Fruit fly (Drosophila melanogaster): Measurements from ENCODE around the gene mid.

Gene mid

DNA sequence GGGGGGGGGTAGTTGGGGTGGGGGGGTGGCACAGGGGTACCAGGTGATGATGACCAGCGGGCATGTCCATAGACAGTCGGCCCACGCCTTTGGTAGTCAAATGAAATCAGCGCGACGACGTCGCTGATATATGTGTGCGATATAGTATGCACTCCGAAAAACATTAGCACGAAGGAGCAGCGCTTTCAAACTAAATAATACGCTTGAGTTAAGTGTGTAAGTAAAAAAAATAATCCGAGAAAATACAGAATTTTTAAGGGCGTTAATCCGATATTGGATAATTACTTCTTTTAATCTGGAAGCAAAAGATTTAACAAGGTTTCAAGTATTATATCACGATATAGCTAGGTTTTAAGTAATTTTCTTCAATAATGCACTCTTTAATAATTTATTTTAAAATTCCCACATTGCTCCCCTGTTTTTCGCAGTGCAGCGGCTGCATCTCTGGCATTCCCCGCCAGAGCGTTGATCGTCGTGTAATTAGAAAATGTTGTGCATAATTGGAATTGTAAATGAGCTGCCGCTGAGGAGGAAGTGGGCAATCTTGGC lies 33.4 kb downstream of the mid start (continued):
- TF ChIP-seq nmo (GFP tag; optimal IDR thresholded peaks at IDR 0.05) (peak; percentile 10), CG11504 (tag; optimal IDR thresholded peaks at IDR 0.05) (peak; percentile 49), Ptx1 (GFP tag; IDR thresholded peaks at IDR 0.05) (0 out of 2 replicates have a peak, but pooled peaks have one; percentile 17), H2.0 (GFP tag; IDR thresholded peaks at IDR 0.05) (no peak), CG2712 (tag; optimal IDR thresholded peaks at IDR 0.05) (peak; percentile 32), Opbp (GFP tag; IDR thresholded peaks at IDR 0.05; ENCODE audit: partially characterized antibody) (no peak), bbx (GFP tag; IDR thresholded peaks at IDR 0.05; ENCODE audit: partially characterized antibody) (no peak), Xrp1 (GFP tag; IDR thresholded peaks at IDR 0.05) (0 out of 2 replicates have a peak, but pooled peaks have one; percentile 31), CG10959 (GFP tag; IDR thresholded peaks at IDR 0.05) (no peak), Sox102F (GFP tag; optimal IDR thresholded peaks at IDR 0.05) (peak; percentile 28), PHDP (tag; optimal IDR thresholded peaks at IDR 0.05) (no peak), Ssrp (tag; optimal IDR thresholded peaks at IDR 0.05) (peak; percentile 7), ara (GFP tag; IDR thresholded peaks at IDR 0.05) (0 out of 2 replicates have a peak, but pooled peaks have one; percentile 18)

DNA sequence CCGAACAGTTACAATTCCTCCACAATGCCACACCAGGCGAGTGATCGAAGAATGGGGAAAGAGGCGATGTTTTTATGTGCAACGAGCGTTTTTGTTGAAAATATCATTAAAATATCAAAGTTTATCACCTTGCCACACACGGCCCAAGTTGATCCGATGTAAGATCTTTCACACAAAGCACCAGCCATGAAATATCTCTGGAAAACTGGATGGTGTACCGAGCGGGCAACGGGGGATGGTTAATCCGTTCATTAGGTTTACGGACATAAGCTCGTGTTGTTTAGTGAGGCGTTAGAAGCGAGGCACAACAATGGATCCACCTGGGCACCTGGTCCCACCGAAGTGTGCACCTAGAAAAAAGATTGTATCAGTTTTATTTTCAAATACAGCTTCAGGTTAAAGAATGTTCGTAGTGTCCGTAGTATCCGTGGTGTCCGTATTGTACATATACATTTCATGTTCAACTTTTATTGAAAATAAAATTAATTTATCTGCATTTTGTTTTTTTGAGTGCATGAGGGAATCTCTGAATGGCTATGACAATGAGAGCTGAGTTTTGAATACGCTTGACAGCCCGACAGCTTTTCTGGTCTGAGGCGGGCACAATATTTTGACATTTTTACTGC lies 35.1 kb downstream of the mid start:
- peak; percentile 16 for TF ChIP-seq sd (tag; optimal IDR thresholded peaks at IDR 0.05)
- no peak for TF ChIP-seq tll (GFP tag; optimal IDR thresholded peaks at IDR 0.05)
- TF ChIP-seq insv (GFP tag; optimal IDR thresholded peaks at IDR 0.05), result no peak
- TF ChIP-seq CG12744 (GFP tag; optimal IDR thresholded peaks at IDR 0.05), result no peak
- no peak for TF ChIP-seq sr (GFP tag; IDR thresholded peaks at IDR 0.05)
- peak; percentile 56 for TF ChIP-seq fd96Cb (tag; optimal IDR thresholded peaks at IDR 0.05)
- TF ChIP-seq cato (GFP tag; optimal IDR thresholded peaks at IDR 0.05; ENCODE audit: borderline replicate concordance), result no peak
- TF ChIP-seq B-H1 (GFP tag; IDR thresholded peaks at IDR 0.05), result no peak
- peak; percentile 49 for TF ChIP-seq CG18599 (GFP tag; optimal IDR thresholded peaks at IDR 0.05)
- TF ChIP-seq CG31388 (GFP tag; optimal IDR thresholded peaks at IDR 0.05), result no peak
- peak; percentile 16 for TF ChIP-seq slou (GFP tag; optimal IDR thresholded peaks at IDR 0.05)
- TF ChIP-seq emc (GFP tag; optimal IDR thresholded peaks at IDR 0.05), result no peak
- peak; percentile 62 for TF ChIP-seq Oli (tag; optimal IDR thresholded peaks at IDR 0.05)
- peak; percentile 80 for TF ChIP-seq gem (tag; optimal IDR thresholded peaks at IDR 0.05)
- no peak for TF ChIP-seq CG11398 (GFP tag; optimal IDR thresholded peaks at IDR 0.05)
- TF ChIP-seq slbo (GFP tag; IDR thresholded peaks at IDR 0.05), result peak; percentile 56; the same call in 1 of the 2 replicates
- peak; percentile 56 for TF ChIP-seq Spps (tag; optimal IDR thresholded peaks at IDR 0.05)
- TF ChIP-seq gcm2 (GFP tag; optimal IDR thresholded peaks at IDR 0.05), result no peak
- peak; percentile 23 for TF ChIP-seq CG12071 (GFP tag; optimal IDR thresholded peaks at IDR 0.05)
- TF ChIP-seq lmd (GFP tag; IDR thresholded peaks at IDR 0.05), result peak; percentile 52
- TF ChIP-seq repo (GFP tag; optimal IDR thresholded peaks at IDR 0.05), result peak; percentile 3
- TF ChIP-seq CG11696 (GFP tag; IDR thresholded peaks at IDR 0.05), result no peak
- no peak for TF ChIP-seq TFAM (GFP tag; optimal IDR thresholded peaks at IDR 0.05)
- no peak for TF ChIP-seq nerfin-2 (GFP tag; IDR thresholded peaks at IDR 0.05; ENCODE audit: partially characterized antibody)
- TF ChIP-seq Gug (GFP tag; IDR thresholded peaks at IDR 0.05), result peak; percentile 24; the same call in 1 of the 4 replicates
- TF ChIP-seq ttk (GFP tag; IDR thresholded peaks at IDR 0.05), result no peak
- peak; percentile 65; the same call in 1 of the 2 replicates for TF ChIP-seq chm (GFP tag; IDR thresholded peaks at IDR 0.05)
- TF ChIP-seq sug (tag; optimal IDR thresholded peaks at IDR 0.05), result no peak
- TF ChIP-seq knrl (GFP tag; IDR thresholded peaks at IDR 0.05; ENCODE audit: partially characterized antibody), result no peak
- TF ChIP-seq CG12104 (GFP tag; optimal IDR thresholded peaks at IDR 0.05), result peak; percentile 34
- TF ChIP-seq CG11456 (GFP tag; IDR thresholded peaks at IDR 0.05), result peak; percentile 60; the same call in 1 of the 3 replicates
- peak; percentile 64 for TF ChIP-seq dysf (GFP tag; IDR thresholded peaks at IDR 0.05)
- TF ChIP-seq aop (GFP tag; IDR thresholded peaks at IDR 0.05), result no peak
- no peak for TF ChIP-seq CG8281 (tag; optimal IDR thresholded peaks at IDR 0.05)
- TF ChIP-seq NFAT (GFP tag; IDR thresholded peaks at IDR 0.05), result peak; percentile 35; the same call in 1 of the 2 replicates

Measured in whole organism, embryonic.